Fruit fly (Drosophila melanogaster): ENCODE data around the gene CG17026.

dm6 chr3L:15996019-15996418 lies 20.9 kb downstream of the CG17026 start:
- TF ChIP-seq CG14965 (GFP tag; optimal IDR thresholded peaks at IDR 0.05; ENCODE audit: borderline replicate concordance) (no peak), zen2 (GFP tag; IDR thresholded peaks at IDR 0.05; ENCODE audit: partially characterized antibody) (no peak), gsb (GFP tag; IDR thresholded peaks at IDR 0.05) (no peak), Dll (GFP tag; IDR thresholded peaks at IDR 0.05; ENCODE audit: partially characterized antibody) (no peak), da (GFP tag; optimal IDR thresholded peaks at IDR 0.05) (no peak), cg (GFP tag; optimal IDR thresholded peaks at IDR 0.05) (no peak), kay (GFP tag; optimal IDR thresholded peaks at IDR 0.05) (no peak), Six4 (GFP tag; optimal IDR thresholded peaks at IDR 0.05) (no peak), pan (optimal IDR thresholded peaks at IDR 0.05) (no peak), pan (GFP tag; optimal IDR thresholded peaks at IDR 0.05 in 1 of 2, IDR thresholded peaks at IDR 0.05 in 1 of 2) (no peak), Antp (GFP tag; optimal IDR thresholded peaks at IDR 0.05) (no peak), Deaf1 (tag; optimal IDR thresholded peaks at IDR 0.05) (no peak), CG17802 (tag; optimal IDR thresholded peaks at IDR 0.05) (no peak)

Measured in whole organism, embryonic.